Fruit fly (Drosophila melanogaster) whole organism, adult: ENCODE measurements around the gene CG7601.

Experiments
- CG11617 ChIP-seq: fragments of 200-800 bp; sonication (Bioruptor generic); optimal IDR thresholded peaks from 2 replicates; lab custom pipeline; 2017; ENCODE audit warnings: mild to moderate bottlenecking, missing biosample characterization, missing genetic modification reagents, missing genetic modification characterization
- CG12768 ChIP-seq: fragments of 200-800 bp; sonication (Bioruptor generic); optimal IDR thresholded peaks from 2 replicates; lab custom pipeline; 2017; ENCODE audit warnings: missing biosample characterization, missing genetic modification characterization, mild to moderate bottlenecking, moderate library complexity, missing genetic modification reagents
- CG14711 ChIP-seq: fragments of 200-800 bp; sonication (Bioruptor generic); optimal IDR thresholded peaks from 2 replicates; lab custom pipeline; 2018; ENCODE audit warnings: missing biosample characterization, mild to moderate bottlenecking, missing genetic modification characterization, moderate library complexity
- CG1620 ChIP-seq: fragments of 200-800 bp; sonication (Bioruptor generic); optimal IDR thresholded peaks from 2 replicates; lab custom pipeline; 2016; ENCODE audit warnings: missing biosample characterization, missing genetic modification characterization
- CG33017 ChIP-seq: fragments of 200-800 bp; sonication (Bioruptor generic); optimal IDR thresholded peaks from 2 replicates; lab custom pipeline; 2018; ENCODE audit warnings: missing biosample characterization, mild to moderate bottlenecking, missing genetic modification characterization, moderate library complexity
- CG5204 ChIP-seq: fragments of 200-800 bp; sonication (Bioruptor generic); optimal IDR thresholded peaks from 2 replicates; lab custom pipeline; 2016; ENCODE audit warnings: missing biosample characterization, missing genetic modification characterization
- CG7045 ChIP-seq: fragments of 200-800 bp; sonication (Bioruptor generic); optimal IDR thresholded peaks from 2 replicates; lab custom pipeline; 2017; ENCODE audit warnings: missing biosample characterization, mild to moderate bottlenecking, missing genetic modification characterization
- CG7101 ChIP-seq: fragments of 200-800 bp; sonication (Bioruptor generic); optimal IDR thresholded peaks from 2 replicates; lab custom pipeline; 2018; ENCODE audit warnings: missing biosample characterization, mild to moderate bottlenecking, missing genetic modification characterization, moderate library complexity
- Clk ChIP-seq: fragments of 200-800 bp; sonication (Bioruptor generic); optimal IDR thresholded peaks from 2 replicates; lab custom pipeline; 2017; ENCODE audit warnings: missing biosample characterization, missing genetic modification characterization
- Crg-1 ChIP-seq: fragments of 200-800 bp; sonication (Bioruptor generic); optimal IDR thresholded peaks from 2 replicates; lab custom pipeline; 2016; ENCODE audit warnings: missing biosample characterization, missing genetic modification characterization
- Hr96 ChIP-seq: fragments of 200-800 bp; sonication (Bioruptor generic); optimal IDR thresholded peaks from 2 replicates; lab custom pipeline; 2016; ENCODE audit warnings: missing biosample characterization, missing genetic modification characterization
- Mnt ChIP-seq: fragments of 200-800 bp; sonication (Bioruptor generic); optimal IDR thresholded peaks from 2 replicates; lab custom pipeline; 2016; ENCODE audit warnings: missing biosample characterization, mild to moderate bottlenecking, missing genetic modification characterization
- bab1 ChIP-seq: fragments of 200-800 bp; sonication (Bioruptor generic); optimal IDR thresholded peaks from 3 replicates; lab custom pipeline; 2019; ENCODE audit warnings: missing biosample characterization, mild to moderate bottlenecking, missing genetic modification characterization, moderate library complexity
- cic ChIP-seq: fragments of 200-800 bp; sonication (Bioruptor generic); optimal IDR thresholded peaks from 2 replicates; lab custom pipeline; 2017; ENCODE audit warnings: missing biosample characterization, mild to moderate bottlenecking, missing genetic modification characterization, moderate library complexity
- cnc ChIP-seq, 2 experiments: fragments of >200 bp; optimal IDR thresholded peaks; 2 replicates each; lab custom pipeline; 2017
- kay ChIP-seq: fragments of 200-800 bp; sonication (Bioruptor generic); peaks from one replicate; lab custom pipeline; 2016; ENCODE audit warnings: missing biosample characterization, missing genetic modification characterization, borderline replicate concordance
- ovo ChIP-seq: fragments of 200-800 bp; sonication (Bioruptor generic); optimal IDR thresholded peaks from 2 replicates; lab custom pipeline; 2016; ENCODE audit warnings: missing biosample characterization, missing genetic modification characterization
- pad ChIP-seq: fragments of 200-800 bp; sonication (Bioruptor generic); optimal IDR thresholded peaks from 3 replicates; lab custom pipeline; 2017; ENCODE audit warnings: missing biosample characterization, missing genetic modification characterization, mild to moderate bottlenecking, moderate library complexity, missing genetic modification reagents
- tj ChIP-seq: fragments of 200-800 bp; sonication (Bioruptor generic); optimal IDR thresholded peaks from 3 replicates; lab custom pipeline; 2017; ENCODE audit warnings: missing biosample characterization, mild to moderate bottlenecking, missing genetic modification characterization, moderate library complexity
- toe ChIP-seq: fragments of 200-800 bp; sonication (Bioruptor generic); optimal IDR thresholded peaks from 2 replicates; lab custom pipeline; 2016; ENCODE audit warnings: missing biosample characterization, missing genetic modification characterization

The CG7601 gene

DNA sequence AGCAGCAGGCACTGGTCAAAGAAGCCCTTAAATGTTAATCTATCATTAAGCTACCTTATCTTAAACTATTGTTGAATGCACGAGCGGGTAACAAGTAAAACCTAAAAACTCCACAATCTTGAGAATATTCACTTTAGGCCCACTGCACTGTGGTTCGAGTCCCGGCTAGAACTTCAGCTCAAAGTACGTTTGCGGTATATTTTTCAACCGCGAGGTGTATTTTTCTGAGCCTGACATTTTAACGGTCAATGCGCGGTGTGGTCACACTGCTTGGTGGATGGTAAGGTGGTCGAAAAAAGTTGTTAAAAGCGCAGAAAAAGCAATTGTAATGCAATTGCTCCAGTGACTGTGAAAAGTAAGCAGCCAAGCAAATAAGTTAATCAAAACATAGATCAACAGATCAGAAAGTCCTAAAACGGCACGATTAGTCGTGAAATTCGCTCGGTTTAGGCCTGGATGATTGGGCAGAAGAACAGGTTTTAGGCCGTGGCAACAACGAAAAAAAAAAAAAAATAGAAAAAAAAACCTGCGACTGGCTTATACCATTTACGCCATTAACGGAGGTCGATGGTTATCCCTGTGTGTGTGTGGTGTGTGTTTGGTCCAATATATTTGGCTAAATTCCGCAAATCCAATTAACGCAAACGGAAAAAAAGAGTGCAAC is 10.8 kb downstream of the CG7601 start, which contains the start of gene Kul:
Gene Kul (plus strand): TSS at position 254 of the 664 bp plus-strand sequence.
- TF ChIP-seq tj (GFP tag; lab: Kevin White, UChicago) (peak; percentile 28), CG7101 (tag; lab: Kevin White, UChicago) (peak; percentile 18), kay (GFP tag; lab: Kevin White, UChicago) (no peak), Mnt (GFP tag; lab: Kevin White, UChicago) (peak; percentile 22), CG12768 (GFP tag; lab: Kevin White, UChicago) (peak; percentile 77), CG11617 (GFP tag; lab: Kevin White, UChicago) (peak; percentile 38), CG5204 (GFP tag; lab: Kevin White, UChicago) (no peak), cic (GFP tag; lab: Kevin White, UChicago) (no peak), toe (GFP tag; lab: Kevin White, UChicago) (peak; percentile 66), CG1620 (GFP tag; lab: Kevin White, UChicago) (peak; percentile 22), Crg-1 (GFP tag; lab: Kevin White, UChicago) (no peak), CG33017 (tag; lab: Kevin White, UChicago) (no peak), Hr96 (GFP tag; lab: Kevin White, UChicago) (peak; percentile 75), cnc (optimal IDR thresholded peaks at IDR 0.05; lab: Kevin White, UChicago) (no peak), ovo (GFP tag; lab: Kevin White, UChicago) (peak; percentile 37), bab1 (GFP tag; lab: Kevin White, UChicago) (peak; percentile 42)

DNA sequence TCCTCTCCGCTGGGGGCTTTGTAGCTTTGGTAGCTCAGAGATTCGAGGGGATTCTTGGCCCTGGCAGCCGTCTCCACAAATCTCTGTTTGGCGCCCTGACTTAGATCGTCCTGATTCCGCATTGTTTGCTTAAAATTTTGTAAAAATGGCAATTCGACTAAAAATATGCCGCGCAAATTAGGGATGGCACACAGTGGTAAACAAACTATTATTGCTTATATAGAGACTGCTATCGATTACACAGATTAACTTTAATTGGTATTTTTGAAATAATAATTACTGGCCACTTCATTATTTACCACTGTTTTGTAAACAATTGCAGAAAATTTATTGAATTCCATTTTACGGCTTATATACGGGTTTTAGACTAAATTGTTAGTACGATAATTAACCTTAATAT is 11.8 kb downstream of the CG7601 start, which contains the start of the genes Naa40 and CG18731:
Gene Naa40 (minus strand): TSS at position 206 of the 400 bp plus-strand sequence.
Gene CG18731 (plus strand): TSS at position 283 of the 400 bp plus-strand sequence.
- peak; percentile 65 for TF ChIP-seq tj (GFP tag; lab: Kevin White, UChicago)
- no peak for TF ChIP-seq toe (GFP tag; lab: Kevin White, UChicago)

DNA sequence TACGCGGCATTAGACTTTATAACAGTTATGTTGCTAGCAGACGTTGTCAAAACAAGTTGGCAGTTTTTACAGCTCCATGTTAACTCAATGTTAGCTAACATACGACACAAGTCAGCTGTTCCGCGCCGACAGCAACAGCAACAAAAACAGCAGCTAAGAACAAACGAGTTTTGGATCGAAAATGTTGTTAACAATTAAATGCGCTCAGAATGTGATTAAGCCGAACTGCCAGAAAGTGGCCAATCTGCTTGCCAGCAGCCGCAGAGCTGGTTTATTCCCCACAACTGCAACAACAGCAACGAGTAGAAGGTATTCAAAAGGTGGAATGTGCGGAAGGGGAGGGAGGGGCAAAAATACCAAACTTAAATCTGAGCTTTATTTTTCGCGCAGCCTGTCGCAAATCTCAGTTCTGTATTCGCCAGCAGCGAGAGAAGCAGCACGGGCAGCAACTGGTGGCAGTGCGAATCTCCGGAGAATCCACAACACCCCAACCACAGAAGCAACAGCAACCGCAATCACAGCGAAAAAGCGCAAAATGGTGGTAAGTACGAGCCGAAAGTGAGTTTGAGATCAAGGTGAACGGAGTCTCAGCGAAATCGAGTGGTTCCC is 13.4 kb downstream of the CG7601 start, which contains the start of gene Pcd:
Gene Pcd (plus strand): TSS at position 116 of the 609 bp plus-strand sequence.
- TF ChIP-seq toe (GFP tag; lab: Kevin White, UChicago), result no peak
- TF ChIP-seq CG11617 (GFP tag; lab: Kevin White, UChicago), result no peak
- no peak for TF ChIP-seq Hr96 (GFP tag; lab: Kevin White, UChicago)
- TF ChIP-seq kay (GFP tag; lab: Kevin White, UChicago), result no peak
- peak; percentile 50 for TF ChIP-seq cic (GFP tag; lab: Kevin White, UChicago)
- TF ChIP-seq CG1620 (GFP tag; lab: Kevin White, UChicago), result no peak
- TF ChIP-seq Mnt (GFP tag; lab: Kevin White, UChicago), result peak; percentile 27
- no peak for TF ChIP-seq CG5204 (GFP tag; lab: Kevin White, UChicago)
- TF ChIP-seq ovo (GFP tag; lab: Kevin White, UChicago), result no peak
- TF ChIP-seq tj (GFP tag; lab: Kevin White, UChicago), result peak; percentile 55
- TF ChIP-seq Crg-1 (GFP tag; lab: Kevin White, UChicago), result no peak
- no peak for TF ChIP-seq Clk (GFP tag; lab: Kevin White, UChicago)
- TF ChIP-seq CG7101 (tag; lab: Kevin White, UChicago), result no peak
- no peak for TF ChIP-seq CG7045 (GFP tag; lab: Kevin White, UChicago)
- no peak for TF ChIP-seq CG14711 (tag; lab: Kevin White, UChicago)
- TF ChIP-seq bab1 (GFP tag; lab: Kevin White, UChicago), result peak; percentile 27
- no peak for TF ChIP-seq cnc (optimal IDR thresholded peaks at IDR 0.05; lab: Kevin White, UChicago)
- TF ChIP-seq pad, result peak; percentile 38
- TF ChIP-seq CG12768 (GFP tag; lab: Kevin White, UChicago), result peak; percentile 11
- TF ChIP-seq CG33017 (tag; lab: Kevin White, UChicago), result no peak

DNA sequence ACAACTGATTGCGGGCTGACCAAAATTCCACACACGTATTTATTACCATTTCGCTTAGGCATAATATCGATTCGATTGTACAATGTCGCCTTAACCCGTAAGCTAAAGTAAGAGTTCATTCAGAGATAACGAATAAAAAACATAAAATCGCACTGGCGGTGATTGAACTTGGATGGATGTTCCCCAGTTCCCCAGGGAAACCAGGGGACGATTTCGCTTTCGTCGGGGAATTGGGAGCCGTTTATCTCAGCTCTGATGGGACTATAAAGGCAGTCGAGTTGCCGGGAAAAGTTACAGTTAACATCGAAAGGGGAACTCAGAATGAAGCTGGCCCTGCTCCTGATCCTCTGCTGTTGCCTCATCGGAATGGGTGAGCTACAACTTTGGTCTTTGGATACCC is 14.3 kb downstream of the CG7601 start, which contains the start of gene CG34296:
Gene CG34296 (plus strand): TSS at position 301 of the 400 bp plus-strand sequence.
- TF ChIP-seq ovo (GFP tag; lab: Kevin White, UChicago) (no peak), CG14711 (tag; lab: Kevin White, UChicago) (no peak), pad (no peak), CG7101 (tag; lab: Kevin White, UChicago) (no peak), CG5204 (GFP tag; lab: Kevin White, UChicago) (no peak), Crg-1 (GFP tag; lab: Kevin White, UChicago) (no peak), CG7045 (GFP tag; lab: Kevin White, UChicago) (no peak), tj (GFP tag; lab: Kevin White, UChicago) (no peak), cnc (optimal IDR thresholded peaks at IDR 0.05; lab: Kevin White, UChicago) (no peak), CG12768 (GFP tag; lab: Kevin White, UChicago) (no peak), CG11617 (GFP tag; lab: Kevin White, UChicago) (no peak), toe (GFP tag; lab: Kevin White, UChicago) (no peak), kay (GFP tag; lab: Kevin White, UChicago) (no peak), Hr96 (GFP tag; lab: Kevin White, UChicago) (no peak), cic (GFP tag; lab: Kevin White, UChicago) (no peak), bab1 (GFP tag; lab: Kevin White, UChicago) (no peak), Clk (GFP tag; lab: Kevin White, UChicago) (no peak), CG33017 (tag; lab: Kevin White, UChicago) (no peak), Mnt (GFP tag; lab: Kevin White, UChicago) (no peak), CG1620 (GFP tag; lab: Kevin White, UChicago) (no peak)

DNA sequence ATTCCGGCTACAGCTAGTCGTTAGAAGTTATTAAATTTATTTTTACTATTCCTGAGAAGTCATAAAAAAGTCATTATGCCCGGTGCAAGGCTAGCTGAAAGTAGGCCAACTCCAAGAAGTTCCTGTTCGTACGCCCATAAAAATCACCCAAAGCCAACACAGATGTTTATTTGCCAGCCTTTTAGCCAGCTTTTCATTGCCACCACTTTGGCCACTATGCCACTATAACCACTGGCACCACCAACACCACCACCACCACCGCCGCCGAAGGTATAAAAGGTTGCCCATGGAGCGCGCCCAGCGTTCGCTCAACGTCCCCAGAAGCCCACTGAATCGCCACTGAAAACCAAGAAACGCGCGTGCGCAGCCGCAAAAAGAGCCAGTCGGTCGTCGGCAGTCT is 18.2 kb downstream of the CG7601 start, which contains the start of gene CG15506:
Gene CG15506 (plus strand): TSS at position 301 of the 400 bp plus-strand sequence.
- TF ChIP-seq bab1 (GFP tag; lab: Kevin White, UChicago) (no peak), ovo (GFP tag; lab: Kevin White, UChicago) (no peak), pad (no peak), CG14711 (tag; lab: Kevin White, UChicago) (no peak)
